Fruit fly (Drosophila melanogaster) whole organism, embryonic: ENCODE measurements around the gene Irp-1B.

ENCODE experiments used
- B-H2 ChIP-seq: fragments of 200-800 bp; sonication (Bioruptor generic); optimal IDR thresholded peaks from 2 replicates; lab custom pipeline; 2018; ENCODE audit warnings: missing biosample characterization, mild to moderate bottlenecking, missing genetic modification characterization
- Blimp-1 ChIP-seq: fragments of 200-800 bp; sonication (Bioruptor generic); optimal IDR thresholded peaks from 3 replicates; lab custom pipeline; 2018; ENCODE audit warnings: missing biosample characterization, missing genetic modification characterization, mild to moderate bottlenecking, moderate library complexity, missing genetic modification reagents
- CG11456 ChIP-seq: fragments of 200-800 bp; sonication (Bioruptor generic); IDR thresholded peaks from 3 replicates; pipeline ENCODE4 v1.3.6; 2022; ENCODE audit warnings: missing biosample characterization, missing genetic modification characterization
- CG12744 ChIP-seq: fragments of 200-800 bp; sonication (Bioruptor generic); optimal IDR thresholded peaks from 2 replicates; lab custom pipeline; 2016; ENCODE audit warnings: missing biosample characterization, missing genetic modification characterization
- CG13123 ChIP-seq: fragments of 200-800 bp; sonication (Bioruptor generic); optimal IDR thresholded peaks from 2 replicates; lab custom pipeline; 2016; ENCODE audit warnings: missing biosample characterization, missing genetic modification characterization
- CG13624 ChIP-seq: fragments of 200-800 bp; sonication (Bioruptor generic); optimal IDR thresholded peaks from 2 replicates; lab custom pipeline; 2016; ENCODE audit warnings: missing biosample characterization, missing genetic modification characterization
- CG13775 ChIP-seq: fragments of 200-800 bp; sonication (Bioruptor generic); optimal IDR thresholded peaks from 3 replicates; lab custom pipeline; 2017; ENCODE audit warnings: missing biosample characterization, mild to moderate bottlenecking, missing genetic modification characterization
- CG15073 ChIP-seq: fragments of 200-800 bp; sonication (Bioruptor generic); optimal IDR thresholded peaks from 2 replicates; lab custom pipeline; 2016; ENCODE audit warnings: missing biosample characterization, missing genetic modification characterization
- CG1603 ChIP-seq: fragments of 200-800 bp; sonication (Bioruptor generic); optimal IDR thresholded peaks from 2 replicates; lab custom pipeline; 2019; ENCODE audit warnings: missing biosample characterization, mild to moderate bottlenecking, missing genetic modification characterization, moderate library complexity
- CG16779 ChIP-seq: fragments of 200-800 bp; sonication (Bioruptor generic); IDR thresholded peaks from 2 replicates; pipeline ENCODE4 v1.3.6; 2022; ENCODE audit warnings: missing biosample characterization, missing genetic modification characterization
- CG16813 ChIP-seq: fragments of 200-800 bp; sonication (Bioruptor generic); IDR thresholded peaks from 3 replicates; pipeline ENCODE4 v1.3.6; 2022; ENCODE audit warnings: missing biosample characterization, missing genetic modification characterization; ENCODE audit not compliant: partially characterized antibody
- CG2129 ChIP-seq: fragments of 200-800 bp; sonication (Bioruptor generic); IDR thresholded peaks from 2 replicates; pipeline ENCODE4 v1.3.6; 2022; ENCODE audit warnings: missing biosample characterization, missing genetic modification characterization; ENCODE audit not compliant: partially characterized antibody
- CG31388 ChIP-seq: fragments of 200-800 bp; sonication (Bioruptor generic); optimal IDR thresholded peaks from 2 replicates; lab custom pipeline; 2016; ENCODE audit warnings: missing biosample characterization, missing genetic modification characterization
- CG4360 ChIP-seq: fragments of 200-800 bp; sonication (Bioruptor generic); IDR thresholded peaks from 2 replicates; pipeline ENCODE4 v1.3.6; 2022; ENCODE audit warnings: missing biosample characterization, missing genetic modification characterization
- CG4707 ChIP-seq: fragments of 200-800 bp; sonication (Bioruptor generic); optimal IDR thresholded peaks from 2 replicates; lab custom pipeline; 2018; ENCODE audit warnings: missing biosample characterization, mild to moderate bottlenecking, missing genetic modification characterization, moderate library complexity
- CG6683 ChIP-seq: fragments of 200-800 bp; sonication (Bioruptor generic); optimal IDR thresholded peaks from 2 replicates; lab custom pipeline; 2017; ENCODE audit warnings: missing biosample characterization, mild to moderate bottlenecking, missing genetic modification characterization, missing genetic modification reagents
- CG6791 ChIP-seq: fragments of 200-800 bp; sonication (Bioruptor generic); IDR thresholded peaks from 3 replicates; pipeline ENCODE4 v1.3.6; 2022; ENCODE audit warnings: missing biosample characterization, missing genetic modification characterization; ENCODE audit not compliant: partially characterized antibody
- CG7963 ChIP-seq: fragments of 200-800 bp; sonication (Bioruptor generic); IDR thresholded peaks from 3 replicates; pipeline ENCODE4 v1.3.6; 2022; ENCODE audit warnings: missing biosample characterization, missing genetic modification characterization; ENCODE audit not compliant: partially characterized antibody
- CG8478 ChIP-seq: fragments of >200 bp; optimal IDR thresholded peaks from 2 replicates; lab custom pipeline; 2018
- Dad ChIP-seq: fragments of 200-800 bp; sonication (Bioruptor generic); optimal IDR thresholded peaks from 3 replicates; lab custom pipeline; 2016; ENCODE audit warnings: missing biosample characterization, missing genetic modification characterization
- Dbx ChIP-seq: fragments of 200-800 bp; sonication (Bioruptor generic); IDR thresholded peaks from 3 replicates; pipeline ENCODE4 v1.3.6; 2022; ENCODE audit warnings: missing biosample characterization, missing genetic modification characterization
- Dek ChIP-seq: fragments of 200-800 bp; sonication (Bioruptor generic); optimal IDR thresholded peaks from 3 replicates; lab custom pipeline; 2019; ENCODE audit warnings: missing biosample characterization, mild to moderate bottlenecking, missing genetic modification characterization, moderate library complexity
- Dref ChIP-seq: fragments of 200-800 bp; sonication (Bioruptor generic); IDR thresholded peaks from 2 replicates; pipeline ENCODE4 v1.3.6; 2022; ENCODE audit warnings: missing biosample characterization, missing genetic modification characterization
- Drgx ChIP-seq: fragments of 200-800 bp; sonication (Bioruptor generic); IDR thresholded peaks from 2 replicates; pipeline ENCODE4 v1.3.6; 2022; ENCODE audit warnings: missing biosample characterization, missing genetic modification characterization
- Gug ChIP-seq: fragments of 200-800 bp; sonication (Bioruptor generic); IDR thresholded peaks from 4 replicates; pipeline ENCODE4 v1.3.6; 2022; ENCODE audit warnings: missing biosample characterization, missing genetic modification characterization
- HLH54F ChIP-seq: fragments of 200-800 bp; sonication (Bioruptor generic); optimal IDR thresholded peaks from 3 replicates; lab custom pipeline; 2016; ENCODE audit warnings: missing biosample characterization, missing genetic modification characterization
- Hey ChIP-seq: fragments of 200-800 bp; sonication (Bioruptor generic); optimal IDR thresholded peaks from 3 replicates; lab custom pipeline; 2018; ENCODE audit warnings: missing biosample characterization, mild to moderate bottlenecking, missing genetic modification characterization
- Hr78 ChIP-seq, 2 experiments: fragments of 200-800 bp in 1 of 2; fragments of >200 bp in 1 of 2; sonication (Bioruptor generic) in 1 of 2; optimal IDR thresholded peaks; 2 replicates each; lab custom pipeline; 2017 to 2019; ENCODE audit warnings: missing biosample characterization in 2 of 2, missing genetic modification characterization in 2 of 2, mild to moderate bottlenecking in 1 of 2, moderate library complexity in 1 of 2
- Med ChIP-seq: fragments of 200-800 bp; sonication (Bioruptor generic); peaks from one replicate; lab custom pipeline; 2016; ENCODE audit warnings: missing biosample characterization, missing genetic modification characterization, mild to moderate bottlenecking, inconsistent platforms, moderate library complexity
- Mes4 ChIP-seq: fragments of 200-800 bp; sonication (Bioruptor generic); optimal IDR thresholded peaks from 2 replicates; lab custom pipeline; 2016; ENCODE audit warnings: missing biosample characterization, missing genetic modification characterization
- Nf-YA ChIP-seq: fragments of 200-800 bp; sonication (Bioruptor generic); IDR thresholded peaks from 2 replicates; pipeline ENCODE4 v1.3.6; 2022; ENCODE audit warnings: missing biosample characterization, missing genetic modification characterization
- aop ChIP-seq: fragments of 200-800 bp; sonication (Bioruptor generic); IDR thresholded peaks from 2 replicates; pipeline ENCODE4 v1.3.6; 2022; ENCODE audit warnings: missing biosample characterization, missing genetic modification characterization
- ase ChIP-seq: fragments of 200-800 bp; sonication (Bioruptor generic); IDR thresholded peaks from 3 replicates; pipeline ENCODE4 v1.3.6; 2022; ENCODE audit warnings: missing biosample characterization, missing genetic modification characterization
- bigmax ChIP-seq: fragments of 200-800 bp; sonication (Bioruptor generic); optimal IDR thresholded peaks from 2 replicates; lab custom pipeline; 2018; ENCODE audit warnings: missing biosample characterization, mild to moderate bottlenecking, missing genetic modification characterization
- btn ChIP-seq: fragments of 200-800 bp; sonication (Bioruptor generic); optimal IDR thresholded peaks from 2 replicates; lab custom pipeline; 2016; ENCODE audit warnings: missing biosample characterization, missing genetic modification characterization
- chn ChIP-seq: fragments of 200-800 bp; sonication (Bioruptor generic); optimal IDR thresholded peaks from 2 replicates; lab custom pipeline; 2016; ENCODE audit warnings: missing biosample characterization, missing genetic modification characterization
- da ChIP-seq: fragments of 200-800 bp; sonication (Bioruptor generic); optimal IDR thresholded peaks from 2 replicates; lab custom pipeline; 2016; ENCODE audit warnings: missing biosample characterization, missing genetic modification characterization
- danr ChIP-seq: fragments of 200-800 bp; sonication (Bioruptor generic); IDR thresholded peaks from 2 replicates; pipeline ENCODE4 v1.3.6; 2022; ENCODE audit warnings: missing biosample characterization, missing genetic modification characterization
- dpn ChIP-seq, 2 experiments: fragments of 200-800 bp; sonication (Bioruptor generic); optimal IDR thresholded peaks; 3 replicates each; lab custom pipeline; 2016; ENCODE audit warnings: missing biosample characterization in 2 of 2, missing genetic modification characterization in 2 of 2
- eve ChIP-seq, 2 experiments: fragments of >200 bp; optimal IDR thresholded peaks; 2 replicates each; lab custom pipeline; 2017; ENCODE audit warnings: missing biosample characterization in 2 of 2, missing genetic modification characterization in 2 of 2
- fd102C ChIP-seq: fragments of 200-800 bp; sonication (Bioruptor generic); optimal IDR thresholded peaks from 2 replicates; lab custom pipeline; 2018; ENCODE audit warnings: missing biosample characterization, mild to moderate bottlenecking, missing genetic modification characterization, moderate library complexity
- gem ChIP-seq: fragments of 200-800 bp; sonication (Bioruptor generic); optimal IDR thresholded peaks from 2 replicates; lab custom pipeline; 2019; ENCODE audit warnings: missing biosample characterization, mild to moderate bottlenecking, missing genetic modification characterization, moderate library complexity
- jigr1 ChIP-seq: fragments of 200-800 bp; sonication (Bioruptor generic); IDR thresholded peaks from 3 replicates; pipeline ENCODE4 v1.3.6; 2022; ENCODE audit warnings: missing biosample characterization, missing genetic modification characterization
- lov ChIP-seq, 2 experiments: fragments of 200-800 bp in 1 of 2; fragments of >200 bp in 1 of 2; sonication (Bioruptor generic) in 1 of 2; IDR thresholded peaks in 1 of 2; optimal IDR thresholded peaks in 1 of 2; 2 replicates in 1 of 2; 3 replicates in 1 of 2; pipeline versions ENCODE4 v1.3.6 to Lab custom; 2017 to 2022; ENCODE audit warnings: missing biosample characterization in 1 of 2, missing genetic modification characterization in 1 of 2
- oc ChIP-seq: fragments of 200-800 bp; sonication (Bioruptor generic); optimal IDR thresholded peaks from 2 replicates; lab custom pipeline; 2018; ENCODE audit warnings: missing biosample characterization, mild to moderate bottlenecking, missing genetic modification characterization, moderate library complexity
- prd ChIP-seq, 3 experiments: fragments of >200 bp in 2 of 3; fragments of 200-800 bp in 1 of 3; sonication (Bioruptor generic) in 1 of 3; optimal IDR thresholded peaks in 2 of 3; IDR thresholded peaks in 1 of 3; 2 replicates in 2 of 3; 3 replicates in 1 of 3; pipeline versions ENCODE4 v1.3.6 to Lab custom; 2017 to 2022; ENCODE audit warnings: missing biosample characterization in 1 of 3, missing genetic modification characterization in 1 of 3
- pzg ChIP-seq: fragments of 200-800 bp; sonication (Bioruptor generic); optimal IDR thresholded peaks from 3 replicates; lab custom pipeline; 2018; ENCODE audit warnings: missing biosample characterization, mild to moderate bottlenecking, missing genetic modification characterization, moderate library complexity
- sqz ChIP-seq: fragments of 200-800 bp; sonication (Bioruptor generic); optimal IDR thresholded peaks from 3 replicates; lab custom pipeline; 2018; ENCODE audit warnings: missing biosample characterization, mild to moderate bottlenecking, missing genetic modification characterization
- tin ChIP-seq: fragments of 200-800 bp; sonication (Bioruptor generic); optimal IDR thresholded peaks from 3 replicates; lab custom pipeline; 2016; ENCODE audit warnings: missing biosample characterization, missing genetic modification characterization
- tll ChIP-seq, 2 experiments: fragments of 200-800 bp in 1 of 2; fragments of >200 bp in 1 of 2; sonication (Bioruptor generic) in 1 of 2; optimal IDR thresholded peaks; 2 replicates each; lab custom pipeline; 2017 to 2019; ENCODE audit warnings: missing biosample characterization in 2 of 2, missing genetic modification characterization in 2 of 2, mild to moderate bottlenecking in 1 of 2, moderate library complexity in 1 of 2
- yki ChIP-seq: fragments of >200 bp; optimal IDR thresholded peaks from 3 replicates; lab custom pipeline; 2018

Irp-1B gene

dm6 chr3R:10407066-10407465 lies 5.6 kb downstream of the Irp-1B start, which contains the start of gene CG6325 (continued):
- TF ChIP-seq bigmax (no peak), CG13775 (GFP tag; lab: Kevin White, UChicago) (no peak), prd (optimal IDR thresholded peaks at IDR 0.05; lab: Kevin White, UChicago) (no peak), prd (GFP tag; IDR thresholded peaks at IDR 0.05; lab: Robert Waterston, UW) (no peak), aop (GFP tag; lab: Robert Waterston, UW) (no peak), sqz (GFP tag; lab: Kevin White, UChicago) (no peak), B-H2 (GFP tag; lab: Kevin White, UChicago) (peak; percentile 16), eve (GFP tag; optimal IDR thresholded peaks at IDR 0.05; lab: Kevin White, UChicago) (no peak), btn (GFP tag; lab: Kevin White, UChicago) (no peak), CG13624 (GFP tag; lab: Kevin White, UChicago) (peak; percentile 37), Dek (no peak), chn (GFP tag; lab: Kevin White, UChicago) (no peak), Gug (GFP tag; lab: Robert Waterston, UW) (no peak), CG8478 (no peak), jigr1 (GFP tag; lab: Robert Waterston, UW) (no peak), danr (GFP tag; lab: Robert Waterston, UW) (no peak), Nf-YA (GFP tag; lab: Robert Waterston, UW) (no peak), HLH54F (GFP tag; lab: Kevin White, UChicago) (no peak), Dbx (GFP tag; lab: Robert Waterston, UW) (no peak), CG1603 (no peak), CG16779 (GFP tag; lab: Robert Waterston, UW) (no peak), tin (GFP tag; lab: Kevin White, UChicago) (no peak), CG4360 (no peak), ase (no peak), CG6791 (GFP tag; lab: Robert Waterston, UW) (peak; percentile 99), CG7963 (GFP tag; lab: Robert Waterston, UW) (peak; percentile 98), Dad (no peak), Blimp-1 (GFP tag; lab: Kevin White, UChicago) (no peak), CG16813 (GFP tag; lab: Robert Waterston, UW) (peak; percentile 97), CG6683 (GFP tag; lab: Kevin White, UChicago) (no peak), lov (optimal IDR thresholded peaks at IDR 0.05; lab: Kevin White, UChicago) (no peak), lov (GFP tag; IDR thresholded peaks at IDR 0.05; lab: Robert Waterston, UW) (no peak), yki (no peak), Hey (tag; lab: Kevin White, UChicago) (no peak), CG15073 (GFP tag; lab: Kevin White, UChicago) (no peak), CG12744 (GFP tag; lab: Kevin White, UChicago) (no peak), Drgx (no peak), Mes4 (GFP tag; lab: Kevin White, UChicago) (no peak), oc (tag; lab: Kevin White, UChicago) (no peak), CG31388 (GFP tag; lab: Kevin White, UChicago) (no peak), CG2129 (GFP tag; lab: Robert Waterston, UW) (peak; percentile 91), dpn (GFP tag; optimal IDR thresholded peaks at IDR 0.05; lab: Kevin White, UChicago) (no peak), Dref (GFP tag; lab: Robert Waterston, UW) (peak; percentile 99), CG13123 (GFP tag; lab: Kevin White, UChicago) (no peak), Med (GFP tag; lab: Kevin White, UChicago) (peak; percentile 88), CG11456 (GFP tag; lab: Robert Waterston, UW) (no peak), CG4707 (GFP tag; lab: Kevin White, UChicago) (no peak), tll (GFP tag; optimal IDR thresholded peaks at IDR 0.05; lab: Kevin White, UChicago) (no peak), Hr78 (GFP tag; optimal IDR thresholded peaks at IDR 0.05; lab: Kevin White, UChicago) (no peak), pzg (GFP tag; lab: Kevin White, UChicago) (peak; percentile 87), gem (no peak), da (GFP tag; lab: Kevin White, UChicago) (no peak), fd102C (GFP tag; lab: Kevin White, UChicago) (no peak)
